Worm (Caenorhabditis elegans): ENCODE results near the gene col-176.
A peak's percentile ranks its signal among the peaks of the same experiment; 100 is the strongest.

col-176 gene

DNA sequence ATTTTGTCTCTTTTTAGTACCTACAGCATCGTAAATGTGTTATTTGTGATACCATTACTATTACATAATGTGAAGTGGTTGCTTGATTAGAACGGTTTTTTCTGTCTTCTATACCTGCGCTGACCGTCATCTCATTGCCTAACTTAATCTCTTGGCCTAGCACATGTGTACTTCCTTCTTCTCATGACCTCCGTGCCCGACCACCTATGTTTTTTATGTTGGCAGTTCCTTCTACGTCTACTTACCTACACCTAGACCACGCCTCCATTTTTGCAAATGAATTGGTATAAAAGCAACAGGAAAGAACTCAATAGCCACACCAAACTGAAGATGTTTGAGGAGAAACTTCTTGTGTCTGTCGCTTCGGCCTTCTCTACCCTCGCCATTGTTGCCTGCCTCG lies at the start of gene col-176:
col-176 (plus strand) TSS at position 301 of the 400 bp plus-strand sequence.
- TF ChIP-seq flh-1 (GFP tag; optimal IDR thresholded peaks at IDR 0.05) (no peak), ces-1 (GFP tag; optimal IDR thresholded peaks at IDR 0.05) (no peak), ceh-83 (GFP tag; optimal IDR thresholded peaks at IDR 0.05) (no peak), ceh-43 (GFP tag; optimal IDR thresholded peaks at IDR 0.05) (no peak), mep-1 (tag; optimal IDR thresholded peaks at IDR 0.05) (no peak), nhr-76 (tag; optimal IDR thresholded peaks at IDR 0.05) (no peak), snpc-4 (tag; optimal IDR thresholded peaks at IDR 0.05) (no peak)

DNA sequence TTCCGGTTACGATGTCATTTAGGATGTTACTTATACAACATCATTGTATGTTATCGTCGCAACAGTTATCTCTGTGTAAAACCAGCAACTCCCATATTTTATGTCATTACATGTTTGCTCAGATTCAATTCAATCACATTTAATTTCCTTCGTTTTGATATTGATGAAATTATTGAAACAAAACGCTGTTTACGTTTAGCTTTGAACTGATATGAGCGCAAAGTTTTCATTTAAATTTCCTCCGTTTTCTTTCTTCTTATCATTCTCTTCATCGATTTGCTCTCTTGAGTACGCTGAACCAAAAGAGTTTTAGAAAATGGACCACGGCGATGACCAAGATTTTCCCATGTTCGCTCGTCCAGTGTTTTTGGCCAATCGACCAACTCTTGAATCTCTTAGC lies 46.6 kb upstream of the col-176 start, which contains the start of gene sek-6:
sek-6 (plus strand) TSS at position 315 of the 400 bp plus-strand sequence.
- TF ChIP-seq unc-120 (tag; optimal IDR thresholded peaks at IDR 0.05; ENCODE audit: poor library complexity, severe bottlenecking) (no peak), unc-39 (tag; optimal IDR thresholded peaks at IDR 0.05) (no peak)

DNA sequence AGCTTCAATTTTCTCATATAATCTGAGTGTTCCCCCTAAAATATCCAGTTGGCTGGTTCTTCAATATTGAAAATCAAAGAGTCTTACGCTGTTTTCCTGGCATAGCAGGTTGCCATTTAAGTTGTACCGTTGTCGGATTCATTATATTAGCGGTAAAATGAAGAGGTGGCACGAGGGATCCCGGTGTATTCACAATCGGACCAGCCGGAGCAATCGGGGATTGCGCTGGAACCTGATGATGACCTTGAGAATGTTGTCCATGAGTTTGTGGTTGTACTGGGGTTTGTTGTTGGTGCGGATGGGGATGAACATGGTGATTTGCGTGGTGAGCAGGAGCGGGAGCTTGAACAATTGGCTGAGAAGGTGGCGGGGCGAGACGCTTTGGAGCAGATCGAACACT lies 32.9 kb upstream of the col-176 start:
- TF ChIP-seq nhr-28 (tag; optimal IDR thresholded peaks at IDR 0.05), result no peak
- no peak for TF ChIP-seq mab-5 (tag; optimal IDR thresholded peaks at IDR 0.05)
- no peak for TF ChIP-seq unc-62 (GFP tag; optimal IDR thresholded peaks at IDR 0.05)
- no peak for TF ChIP-seq hlh-1 (tag; optimal IDR thresholded peaks at IDR 0.05)

DNA sequence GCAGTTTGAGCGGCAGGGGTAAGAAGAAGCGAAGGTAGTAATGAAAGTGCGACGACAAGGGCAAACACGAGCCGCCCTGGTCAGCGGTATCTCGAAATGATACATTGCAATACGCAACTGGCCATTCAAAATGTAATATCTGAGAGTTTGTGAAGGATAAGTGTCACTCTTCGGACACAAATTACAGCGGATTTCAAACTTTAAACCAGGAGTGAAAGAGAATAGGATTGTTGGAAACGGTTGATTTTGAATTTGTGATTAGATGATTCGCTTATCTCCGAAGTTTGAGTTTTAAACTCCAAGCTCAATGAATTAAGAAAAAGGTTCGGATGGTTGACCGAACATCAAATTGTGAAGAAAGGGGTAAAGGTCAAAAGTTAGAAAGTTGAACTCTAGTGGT lies 30.1 kb upstream of the col-176 start, which contains the start of gene ZC374.2:
ZC374.2 (minus strand) TSS at position 101 of the 400 bp plus-strand sequence.
- TF ChIP-seq zip-8 (tag; optimal IDR thresholded peaks at IDR 0.05) (no peak), hlh-1 (tag; optimal IDR thresholded peaks at IDR 0.05) (peak; percentile 34)

DNA sequence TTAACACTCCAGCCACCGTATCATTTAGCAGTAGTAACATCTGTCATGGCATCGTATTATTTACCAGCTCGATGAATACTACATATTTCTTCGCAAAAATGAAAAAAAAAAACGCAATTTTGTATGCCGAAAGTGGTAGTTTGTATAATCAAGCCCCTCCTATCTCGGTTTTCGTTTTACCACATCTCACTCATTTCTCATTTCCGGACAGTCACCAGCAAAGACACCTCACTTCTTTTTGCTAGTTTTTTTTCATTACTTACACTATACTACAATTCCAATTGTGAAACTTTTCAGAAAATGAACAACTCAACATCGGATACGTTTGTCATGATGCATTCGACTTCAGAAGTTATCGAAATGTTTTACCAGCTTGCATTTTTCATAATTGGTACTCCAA lies 28.2 kb upstream of the col-176 start, which contains the start of gene gnrr-3:
gnrr-3 (plus strand) TSS at position 301 of the 400 bp plus-strand sequence.
- no peak for TF ChIP-seq unc-62 (GFP tag; optimal IDR thresholded peaks at IDR 0.05)
- TF ChIP-seq ces-1 (GFP tag; optimal IDR thresholded peaks at IDR 0.05), result no peak
- TF ChIP-seq snpc-4 (tag; optimal IDR thresholded peaks at IDR 0.05), result no peak
- no peak for TF ChIP-seq lin-13 (tag; optimal IDR thresholded peaks at IDR 0.05)

DNA sequence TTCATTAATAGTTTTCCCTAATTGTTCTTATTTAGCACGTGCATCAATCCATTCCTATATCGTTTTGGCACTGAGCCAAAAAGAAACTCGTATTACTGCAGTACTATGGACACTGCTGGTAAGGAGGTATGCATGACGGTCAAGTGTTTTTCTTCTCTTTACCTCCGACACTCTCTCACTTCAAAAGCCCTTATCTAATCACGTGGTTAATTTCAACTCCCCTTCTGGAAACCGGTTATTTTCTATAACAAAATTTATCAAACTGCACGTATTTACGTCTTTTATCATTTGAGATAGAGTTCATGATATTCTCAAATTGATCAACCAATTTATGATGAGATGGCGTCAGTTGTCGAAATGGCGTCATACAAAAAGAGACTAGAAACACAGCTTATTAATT lies 25.8 kb upstream of the col-176 start:
- TF ChIP-seq snpc-4 (tag; optimal IDR thresholded peaks at IDR 0.05), result no peak
- no peak for TF ChIP-seq ham-2 (GFP tag; optimal IDR thresholded peaks at IDR 0.05)
- no peak for TF ChIP-seq mab-5 (tag; optimal IDR thresholded peaks at IDR 0.05)
- TF ChIP-seq unc-120 (tag; optimal IDR thresholded peaks at IDR 0.05; ENCODE audit: poor library complexity, severe bottlenecking), result no peak
- TF ChIP-seq lsy-2 (tag; optimal IDR thresholded peaks at IDR 0.05), result no peak
- TF ChIP-seq lin-32 (GFP tag; optimal IDR thresholded peaks at IDR 0.05), result no peak
- TF ChIP-seq elt-1 (tag; optimal IDR thresholded peaks at IDR 0.05; ENCODE audit: borderline replicate concordance, insufficient read depth), result no peak
- no peak for TF ChIP-seq cnd-1 (tag; optimal IDR thresholded peaks at IDR 0.05)
- no peak for TF ChIP-seq tbx-8 (GFP tag; optimal IDR thresholded peaks at IDR 0.05)
- no peak for TF ChIP-seq mls-2 (tag; optimal IDR thresholded peaks at IDR 0.05)
- no peak for TF ChIP-seq unc-62 (GFP tag; optimal IDR thresholded peaks at IDR 0.05)
- TF ChIP-seq mep-1 (tag; optimal IDR thresholded peaks at IDR 0.05), result no peak
- no peak for TF ChIP-seq ceh-83 (GFP tag; optimal IDR thresholded peaks at IDR 0.05)
- TF ChIP-seq nhr-76 (tag; optimal IDR thresholded peaks at IDR 0.05), result no peak
- TF ChIP-seq sem-2 (GFP tag; optimal IDR thresholded peaks at IDR 0.05), result no peak
- no peak for TF ChIP-seq unc-39 (tag; optimal IDR thresholded peaks at IDR 0.05)

DNA sequence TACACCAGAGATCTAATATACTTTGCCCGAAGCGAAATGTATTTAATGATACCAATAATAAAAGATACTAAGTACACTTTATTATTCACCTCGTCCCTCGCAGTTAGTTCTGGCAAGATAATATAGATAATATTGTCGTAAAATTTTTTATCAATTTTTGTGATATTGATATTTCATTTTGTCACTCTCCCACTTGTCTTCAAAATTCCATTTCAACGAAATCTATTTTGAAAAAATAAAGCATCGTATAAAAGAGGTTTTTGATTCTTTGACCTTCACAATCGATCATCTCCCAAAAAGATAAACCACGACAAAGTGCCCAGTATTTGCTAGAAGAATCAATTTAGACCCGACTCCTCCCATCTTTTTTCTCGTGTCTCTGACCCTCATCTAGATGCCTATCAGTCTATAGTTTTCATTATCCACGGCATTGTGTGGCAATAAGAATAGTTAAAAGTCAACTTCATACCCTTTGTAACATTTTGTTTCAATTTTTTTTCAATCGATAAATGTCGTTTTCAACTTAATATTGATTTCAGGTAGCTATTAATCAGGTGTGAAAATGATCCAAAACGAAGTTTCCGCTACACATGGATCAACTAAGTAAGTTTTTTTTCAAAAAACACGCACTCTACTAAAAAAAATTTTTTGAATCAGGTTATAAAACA lies 23.5 kb upstream of the col-176 start, which contains the start of gene cbs-1:
cbs-1 (plus strand) TSS at position 534 of the 668 bp plus-strand sequence.
- TF ChIP-seq lin-32 (GFP tag; optimal IDR thresholded peaks at IDR 0.05) (no peak), ces-1 (GFP tag; optimal IDR thresholded peaks at IDR 0.05) (no peak), mep-1 (tag; optimal IDR thresholded peaks at IDR 0.05) (no peak), M03D4.4 (tag; optimal IDR thresholded peaks at IDR 0.05) (no peak), ceh-39 (tag; optimal IDR thresholded peaks at IDR 0.05) (no peak), unc-39 (tag; optimal IDR thresholded peaks at IDR 0.05) (no peak), ceh-43 (GFP tag; optimal IDR thresholded peaks at IDR 0.05) (no peak), bed-3 (GFP tag; optimal IDR thresholded peaks at IDR 0.05) (no peak)

Measured in whole organism, mixed stage, embryonic.